Worm (Caenorhabditis elegans) whole organism, mixed stage, embryonic: ENCODE results near the gene C13F10.5.
A peak's percentile ranks its signal among the peaks of the same experiment; 100 is the strongest.

Source experiments
- M03D4.4 ChIP-seq: sonication (generic microtip); optimal IDR thresholded peaks from 2 replicates; lab custom pipeline; 2017; ENCODE audit warnings: mild to moderate bottlenecking, missing genetic modification characterization, missing compliant biosample characterization
- bed-3 ChIP-seq: fragments of 200-800 bp; sonication (Bioruptor generic); optimal IDR thresholded peaks from 3 replicates; lab custom pipeline; 2018; ENCODE audit warnings: mild to moderate bottlenecking, missing genetic modification characterization, moderate library complexity, missing compliant biosample characterization
- blmp-1 ChIP-seq: fragments of 150-350 bp; optimal IDR thresholded peaks from 2 replicates; lab custom pipeline; 2014; ENCODE audit warnings: missing biosample characterization, missing genetic modification characterization
- ceh-39 ChIP-seq: fragments of 150-350 bp; optimal IDR thresholded peaks from 2 replicates; lab custom pipeline; 2014; ENCODE audit warnings: missing biosample characterization, missing genetic modification characterization
- ceh-43 ChIP-seq: fragments of 200-800 bp; sonication (Bioruptor generic); optimal IDR thresholded peaks from 2 replicates; lab custom pipeline; 2018; ENCODE audit warnings: mild to moderate bottlenecking, missing genetic modification characterization, moderate library complexity, missing compliant biosample characterization
- ceh-83 ChIP-seq: fragments of 200-800 bp; sonication (Bioruptor generic); optimal IDR thresholded peaks from 2 replicates; lab custom pipeline; 2018; ENCODE audit warnings: mild to moderate bottlenecking, missing genetic modification characterization, missing compliant biosample characterization
- ces-1 ChIP-seq: fragments of 150-350 bp; optimal IDR thresholded peaks from 2 replicates; lab custom pipeline; 2014; ENCODE audit warnings: missing biosample characterization, missing genetic modification reagents, missing genetic modification characterization
- cnd-1 ChIP-seq: fragments of 200-800 bp; sonication (Bioruptor generic); optimal IDR thresholded peaks from 2 replicates; lab custom pipeline; 2018; ENCODE audit warnings: mild to moderate bottlenecking, missing genetic modification characterization, missing compliant biosample characterization
- drap-1 ChIP-seq: fragments of 200-800 bp; sonication (Bioruptor generic); optimal IDR thresholded peaks from 3 replicates; lab custom pipeline; 2018; ENCODE audit warnings: mild to moderate bottlenecking, missing genetic modification characterization, missing compliant biosample characterization
- elt-1 ChIP-seq: sonication (generic microtip); optimal IDR thresholded peaks from 2 replicates; lab custom pipeline; 2017; ENCODE audit warnings: missing genetic modification characterization, mild to moderate bottlenecking, missing compliant biosample characterization, antibody characterized with exemption, moderate library complexity, borderline replicate concordance; ENCODE audit not compliant: insufficient read depth
- elt-3 ChIP-seq: fragments of 150-350 bp; optimal IDR thresholded peaks from 2 replicates; lab custom pipeline; 2014; ENCODE audit warnings: missing biosample characterization, missing genetic modification characterization
- flh-1 ChIP-seq: fragments of 200-800 bp; sonication (Bioruptor generic); optimal IDR thresholded peaks from 2 replicates; lab custom pipeline; 2018; ENCODE audit warnings: mild to moderate bottlenecking, missing genetic modification characterization, moderate library complexity, missing compliant biosample characterization
- ham-2 ChIP-seq: fragments of 200-800 bp; sonication (Bioruptor generic); optimal IDR thresholded peaks from 2 replicates; lab custom pipeline; 2018; ENCODE audit warnings: mild to moderate bottlenecking, missing genetic modification characterization, missing compliant biosample characterization
- hlh-1 ChIP-seq: fragments of 150-350 bp; optimal IDR thresholded peaks from 2 replicates; lab custom pipeline; 2014; ENCODE audit warnings: missing biosample characterization, missing genetic modification reagents, missing genetic modification characterization
- lin-13 ChIP-seq: fragments of 150-350 bp; optimal IDR thresholded peaks from 2 replicates; lab custom pipeline; 2014; ENCODE audit warnings: missing biosample characterization, missing genetic modification characterization
- lin-32 ChIP-seq: fragments of 200-800 bp; sonication (Bioruptor generic); optimal IDR thresholded peaks from 2 replicates; lab custom pipeline; 2018; ENCODE audit warnings: mild to moderate bottlenecking, missing genetic modification characterization, missing compliant biosample characterization
- lsy-2 ChIP-seq: fragments of 150-350 bp; optimal IDR thresholded peaks from 2 replicates; lab custom pipeline; 2014; ENCODE audit warnings: missing biosample characterization, missing genetic modification characterization
- mab-5 ChIP-seq: fragments of 150-350 bp; optimal IDR thresholded peaks from 2 replicates; lab custom pipeline; 2014; ENCODE audit warnings: missing biosample characterization, missing genetic modification characterization
- mep-1 ChIP-seq: fragments of 150-350 bp; optimal IDR thresholded peaks from 2 replicates; lab custom pipeline; 2017; ENCODE audit warnings: missing biosample characterization, missing genetic modification reagents, missing genetic modification characterization, inconsistent platforms
- mls-2 ChIP-seq: sonication (generic microtip); optimal IDR thresholded peaks from 2 replicates; lab custom pipeline; 2016; ENCODE audit warnings: mild to moderate bottlenecking, missing genetic modification characterization, moderate library complexity, missing compliant biosample characterization
- nhr-12 ChIP-seq: fragments of 150-350 bp; optimal IDR thresholded peaks from 2 replicates; lab custom pipeline; 2014; ENCODE audit warnings: missing biosample characterization, missing genetic modification characterization
- nhr-2 ChIP-seq: fragments of 150-350 bp; optimal IDR thresholded peaks from 2 replicates; lab custom pipeline; 2014; ENCODE audit warnings: missing biosample characterization, missing genetic modification characterization
- nhr-237 ChIP-seq: fragments of 150-350 bp; optimal IDR thresholded peaks from 2 replicates; lab custom pipeline; 2014; ENCODE audit warnings: missing biosample characterization, missing genetic modification characterization
- nhr-28 ChIP-seq: fragments of 150-350 bp; optimal IDR thresholded peaks from 2 replicates; lab custom pipeline; 2014; ENCODE audit warnings: missing biosample characterization, missing genetic modification characterization
- nhr-76 ChIP-seq: sonication (generic microtip); optimal IDR thresholded peaks from 2 replicates; lab custom pipeline; 2017; ENCODE audit warnings: missing biosample characterization, missing genetic modification characterization
- pha-4 ChIP-seq: fragments of 150-350 bp; optimal IDR thresholded peaks from 2 replicates; lab custom pipeline; 2018; ENCODE audit warnings: missing biosample characterization, missing genetic modification reagents, missing genetic modification characterization
- sem-2 ChIP-seq: fragments of 200-800 bp; sonication (Bioruptor generic); optimal IDR thresholded peaks from 2 replicates; lab custom pipeline; 2018; ENCODE audit warnings: mild to moderate bottlenecking, missing genetic modification characterization, missing compliant biosample characterization
- sptf-1 ChIP-seq: sonication (generic microtip); optimal IDR thresholded peaks from 2 replicates; lab custom pipeline; 2017; ENCODE audit warnings: mild to moderate bottlenecking, missing genetic modification characterization, moderate library complexity, missing compliant biosample characterization
- tbx-8 ChIP-seq: fragments of 200-800 bp; sonication (Bioruptor generic); optimal IDR thresholded peaks from 2 replicates; lab custom pipeline; 2018; ENCODE audit warnings: mild to moderate bottlenecking, missing genetic modification characterization, moderate library complexity, missing compliant biosample characterization
- unc-120 ChIP-seq: sonication (generic microtip); optimal IDR thresholded peaks from 2 replicates; lab custom pipeline; 2017; ENCODE audit warnings: missing genetic modification characterization, missing compliant biosample characterization; ENCODE audit not compliant: poor library complexity, severe bottlenecking
- unc-39 ChIP-seq: fragments of 150-350 bp; optimal IDR thresholded peaks from 2 replicates; lab custom pipeline; 2014; ENCODE audit warnings: missing biosample characterization, missing genetic modification characterization
- unc-62 ChIP-seq: fragments of 150-350 bp; optimal IDR thresholded peaks from 2 replicates; lab custom pipeline; 2014; ENCODE audit warnings: missing biosample characterization, missing genetic modification reagents, missing genetic modification characterization
- zip-8 ChIP-seq: fragments of 150-350 bp; optimal IDR thresholded peaks from 2 replicates; lab custom pipeline; 2014; ENCODE audit warnings: missing biosample characterization, missing genetic modification characterization
- ztf-11 ChIP-seq: fragments of 150-350 bp; optimal IDR thresholded peaks from 2 replicates; lab custom pipeline; 2014; ENCODE audit warnings: missing biosample characterization, missing genetic modification characterization

The C13F10.5 gene

DNA sequence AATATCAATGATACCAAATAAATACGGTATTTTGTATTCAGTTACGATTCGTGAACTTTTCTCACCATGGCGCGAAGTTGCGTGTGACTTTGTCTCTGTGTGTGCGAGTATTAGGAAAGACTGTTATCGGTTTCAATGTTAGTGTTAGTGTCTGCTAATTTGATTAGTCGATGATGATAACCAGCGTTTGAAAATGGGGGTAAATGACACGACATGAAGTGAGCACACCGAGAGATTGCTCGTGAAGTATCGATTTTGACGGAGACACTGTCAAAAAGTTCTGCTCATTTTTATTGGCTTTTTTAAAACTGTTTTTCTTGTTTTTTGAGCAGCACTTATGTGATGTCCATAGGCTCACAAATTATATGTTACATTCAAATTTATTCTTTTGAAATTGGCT is 20.5 kb downstream of the C13F10.5 start:
- TF ChIP-seq nhr-2, result no peak
- no peak for TF ChIP-seq sem-2 (GFP tag; lab: Kevin White, UChicago)
- TF ChIP-seq M03D4.4, result no peak
- TF ChIP-seq blmp-1 (tag; lab: Kevin White, UChicago), result no peak
- no peak for TF ChIP-seq lin-32 (GFP tag; lab: Kevin White, UChicago)
- TF ChIP-seq sptf-1 (tag; lab: Kevin White, UChicago), result no peak
- TF ChIP-seq mls-2 (tag; lab: Kevin White, UChicago), result no peak
- no peak for TF ChIP-seq nhr-12 (tag; lab: Kevin White, UChicago)
- no peak for TF ChIP-seq unc-62 (GFP tag; lab: Kevin White, UChicago)
- no peak for TF ChIP-seq bed-3 (GFP tag; lab: Kevin White, UChicago)
- TF ChIP-seq ztf-11 (tag; lab: Kevin White, UChicago), result no peak
- no peak for TF ChIP-seq ceh-43 (GFP tag; lab: Kevin White, UChicago)
- no peak for TF ChIP-seq unc-39 (tag; lab: Kevin White, UChicago)
- no peak for TF ChIP-seq mab-5 (tag; lab: Kevin White, UChicago)
- TF ChIP-seq flh-1 (GFP tag; lab: Kevin White, UChicago), result no peak
- no peak for TF ChIP-seq unc-120 (tag; lab: Kevin White, UChicago)
- TF ChIP-seq hlh-1 (tag; lab: Kevin White, UChicago), result no peak
- no peak for TF ChIP-seq nhr-76 (tag; lab: Kevin White, UChicago)
- no peak for TF ChIP-seq ceh-39 (tag; lab: Kevin White, UChicago)
- no peak for TF ChIP-seq ham-2

DNA sequence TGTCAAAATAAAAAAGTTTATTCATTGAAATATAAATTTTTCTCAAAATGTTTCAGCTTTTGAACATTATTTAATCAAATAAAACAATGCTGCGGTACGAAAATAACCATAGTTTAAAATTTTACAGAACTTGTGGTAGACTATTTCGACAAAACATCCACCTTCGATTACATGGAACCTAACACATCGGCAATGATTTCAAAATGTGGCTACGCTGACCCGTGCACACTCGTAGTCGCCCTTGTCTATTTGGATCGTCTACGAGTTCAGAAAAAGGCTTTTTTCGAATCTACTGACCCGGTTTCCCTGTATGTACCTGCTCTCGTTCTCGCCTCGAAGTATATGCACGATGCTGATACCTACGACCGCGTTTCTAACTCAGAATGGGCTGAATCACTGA is 21.9 kb downstream of the C13F10.5 start:
- TF ChIP-seq tbx-8 (GFP tag; lab: Kevin White, UChicago) (no peak), unc-120 (tag; lab: Kevin White, UChicago) (no peak), nhr-237 (no peak), zip-8 (tag; lab: Kevin White, UChicago) (no peak), nhr-2 (no peak), sem-2 (GFP tag; lab: Kevin White, UChicago) (no peak), drap-1 (GFP tag; lab: Kevin White, UChicago) (no peak), ceh-39 (tag; lab: Kevin White, UChicago) (no peak), nhr-12 (tag; lab: Kevin White, UChicago) (no peak), nhr-76 (tag; lab: Kevin White, UChicago) (no peak), mep-1 (tag; lab: Kevin White, UChicago) (no peak)

ce11 chrV:7196498-7196966 is 22.4 kb downstream of the C13F10.5 start, which contains the start of gene F09G2.2:
Gene F09G2.2, plus strand, starts transcription at chrV:7196916.
- TF ChIP-seq pha-4 (tag; lab: Kevin White, UChicago), result peak; percentile 96
- no peak for TF ChIP-seq zip-8 (tag; lab: Kevin White, UChicago)
- peak; percentile 24 for TF ChIP-seq drap-1 (GFP tag; lab: Kevin White, UChicago)
- no peak for TF ChIP-seq sptf-1 (tag; lab: Kevin White, UChicago)
- no peak for TF ChIP-seq unc-62 (GFP tag; lab: Kevin White, UChicago)
- TF ChIP-seq bed-3 (GFP tag; lab: Kevin White, UChicago), result no peak
- TF ChIP-seq M03D4.4, result peak; percentile 20
- no peak for TF ChIP-seq flh-1 (GFP tag; lab: Kevin White, UChicago)
- TF ChIP-seq ceh-39 (tag; lab: Kevin White, UChicago), result peak; percentile 93
- peak; percentile 30 for TF ChIP-seq nhr-2
- TF ChIP-seq lsy-2 (tag; lab: Kevin White, UChicago), result peak; percentile 73
- TF ChIP-seq unc-39 (tag; lab: Kevin White, UChicago), result peak; percentile 29
- TF ChIP-seq hlh-1 (tag; lab: Kevin White, UChicago), result no peak
- peak; percentile 46 for TF ChIP-seq ceh-83 (GFP tag; lab: Kevin White, UChicago)
- no peak for TF ChIP-seq nhr-28 (tag; lab: Kevin White, UChicago)
- TF ChIP-seq lin-13 (tag; lab: Kevin White, UChicago), result peak; percentile 97
- peak; percentile 87 for TF ChIP-seq nhr-237
- TF ChIP-seq nhr-12 (tag; lab: Kevin White, UChicago), result no peak
- peak; percentile 21 for TF ChIP-seq mls-2 (tag; lab: Kevin White, UChicago)
- no peak for TF ChIP-seq elt-3 (tag; lab: Kevin White, UChicago)
- peak; percentile 63 for TF ChIP-seq ztf-11 (tag; lab: Kevin White, UChicago)
- TF ChIP-seq elt-1, result peak; percentile 38
- TF ChIP-seq cnd-1, result peak; percentile 28
- peak; percentile 79 for TF ChIP-seq unc-120 (tag; lab: Kevin White, UChicago)
- TF ChIP-seq mep-1 (tag; lab: Kevin White, UChicago), result peak; percentile 95
- peak; percentile 76 for TF ChIP-seq ces-1 (GFP tag; lab: Kevin White, UChicago)
